Fruit fly (Drosophila melanogaster) whole organism, prepupa: ENCODE measurements around the gene CG16852.

Experiments
- Blimp-1 ChIP-seq: fragments of 200-800 bp; sonication (Bioruptor generic); optimal IDR thresholded peaks from 3 replicates; lab custom pipeline; 2017; ENCODE audit warnings: missing biosample characterization, missing genetic modification characterization, mild to moderate bottlenecking, moderate library complexity, missing genetic modification reagents
- CG10669 ChIP-seq: fragments of 200-800 bp; sonication (Bioruptor generic); optimal IDR thresholded peaks from 3 replicates; lab custom pipeline; 2018; ENCODE audit warnings: missing biosample characterization, mild to moderate bottlenecking, missing genetic modification characterization, moderate library complexity
- CG11294 ChIP-seq: fragments of 200-800 bp; sonication (Bioruptor generic); IDR thresholded peaks from 2 replicates; pipeline ENCODE4 v1.3.6; 2022; ENCODE audit warnings: missing biosample characterization, missing genetic modification characterization
- CG11902 ChIP-seq: fragments of 200-800 bp; sonication (Bioruptor generic); optimal IDR thresholded peaks from 3 replicates; lab custom pipeline; 2016; ENCODE audit warnings: missing biosample characterization, missing genetic modification characterization
- CG15336 ChIP-seq: fragments of 200-800 bp; sonication (Bioruptor generic); IDR thresholded peaks from 2 replicates; pipeline ENCODE4 v1.3.6; 2022; ENCODE audit warnings: missing biosample characterization, missing genetic modification characterization
- CG16779 ChIP-seq: fragments of 200-800 bp; sonication (Bioruptor generic); optimal IDR thresholded peaks from 3 replicates; lab custom pipeline; 2017; ENCODE audit warnings: missing biosample characterization, mild to moderate bottlenecking, missing genetic modification characterization
- CG3032 ChIP-seq: fragments of 200-800 bp; optimal IDR thresholded peaks from 2 replicates; lab custom pipeline; 2019; ENCODE audit warnings: missing biosample characterization, mild to moderate bottlenecking, missing genetic modification characterization, moderate library complexity
- CG32006 ChIP-seq: fragments of 200-800 bp; sonication (Bioruptor generic); optimal IDR thresholded peaks from 3 replicates; lab custom pipeline; 2017; ENCODE audit warnings: missing biosample characterization, mild to moderate bottlenecking, missing genetic modification characterization
- CG34406 ChIP-seq: fragments of 200-800 bp; sonication (Bioruptor generic); optimal IDR thresholded peaks from 3 replicates; lab custom pipeline; 2016; ENCODE audit warnings: missing biosample characterization, missing genetic modification characterization
- CG4318 ChIP-seq: fragments of 200-800 bp; sonication (Bioruptor generic); optimal IDR thresholded peaks from 3 replicates; lab custom pipeline; 2017; ENCODE audit warnings: missing biosample characterization, mild to moderate bottlenecking, missing genetic modification characterization
- CG6163 ChIP-seq: fragments of 200-800 bp; sonication (Bioruptor generic); IDR thresholded peaks from 3 replicates; pipeline ENCODE4 v1.3.6; 2022; ENCODE audit warnings: missing biosample characterization, missing genetic modification characterization
- CG6276 ChIP-seq: fragments of 200-800 bp; sonication (Bioruptor generic); optimal IDR thresholded peaks from 2 replicates; lab custom pipeline; 2017; ENCODE audit warnings: missing biosample characterization, mild to moderate bottlenecking, missing genetic modification characterization
- CG6792 ChIP-seq: fragments of 200-800 bp; sonication (Bioruptor generic); optimal IDR thresholded peaks from 3 replicates; lab custom pipeline; 2016; ENCODE audit warnings: missing biosample characterization, missing genetic modification characterization
- CG6808 ChIP-seq: fragments of 200-800 bp; sonication (Bioruptor generic); optimal IDR thresholded peaks from 3 replicates; lab custom pipeline; 2017; ENCODE audit warnings: missing biosample characterization, missing genetic modification characterization, mild to moderate bottlenecking, moderate library complexity, missing genetic modification reagents
- CG8119 ChIP-seq: fragments of 200-800 bp; sonication (Bioruptor generic); IDR thresholded peaks from 3 replicates; pipeline ENCODE4 v1.3.6; 2022; ENCODE audit warnings: missing biosample characterization, missing genetic modification characterization
- Eip75B ChIP-seq: fragments of 200-800 bp; sonication (Bioruptor generic); optimal IDR thresholded peaks from 3 replicates; lab custom pipeline; 2016; ENCODE audit warnings: missing biosample characterization, missing genetic modification characterization
- Eip78C ChIP-seq: fragments of 200-800 bp; sonication (Bioruptor generic); peaks from one replicate; lab custom pipeline; 2016; ENCODE audit warnings: missing biosample characterization, missing genetic modification characterization
- Eip93F ChIP-seq: fragments of 200-800 bp; sonication (Bioruptor generic); optimal IDR thresholded peaks from 2 replicates; lab custom pipeline; 2016; ENCODE audit warnings: missing biosample characterization, mild to moderate bottlenecking, missing genetic modification characterization
- Ets21C ChIP-seq: fragments of 200-800 bp; sonication (Bioruptor generic); optimal IDR thresholded peaks from 3 replicates; lab custom pipeline; 2016; ENCODE audit warnings: missing biosample characterization, missing genetic modification characterization
- Ets96B ChIP-seq: fragments of 200-800 bp; optimal IDR thresholded peaks from 2 replicates; lab custom pipeline; 2019; ENCODE audit warnings: missing biosample characterization, mild to moderate bottlenecking, missing genetic modification characterization, moderate library complexity
- Gug ChIP-seq: fragments of 200-800 bp; sonication (Bioruptor generic); IDR thresholded peaks from 2 replicates; pipeline ENCODE4 v1.3.6; 2022; ENCODE audit warnings: missing biosample characterization, missing genetic modification characterization
- Hr39 ChIP-seq: fragments of 200-800 bp; sonication (Bioruptor generic); optimal IDR thresholded peaks from 2 replicates; lab custom pipeline; 2016; ENCODE audit warnings: missing biosample characterization, missing genetic modification characterization
- Hr4 ChIP-seq: fragments of 200-800 bp; sonication (Bioruptor generic); optimal IDR thresholded peaks from 3 replicates; lab custom pipeline; 2016; ENCODE audit warnings: missing biosample characterization, missing genetic modification characterization
- Lpt ChIP-seq: fragments of 200-800 bp; sonication (Bioruptor generic); optimal IDR thresholded peaks from 3 replicates; lab custom pipeline; 2016; ENCODE audit warnings: missing biosample characterization, missing genetic modification characterization
- Met ChIP-seq: fragments of 200-800 bp; sonication (Bioruptor generic); optimal IDR thresholded peaks from 3 replicates; lab custom pipeline; 2016; ENCODE audit warnings: missing biosample characterization, missing genetic modification characterization
- Smox ChIP-seq: fragments of 200-800 bp; sonication (Bioruptor generic); optimal IDR thresholded peaks from 3 replicates; lab custom pipeline; 2016; ENCODE audit warnings: missing biosample characterization, missing genetic modification characterization
- Sox102F ChIP-seq: fragments of 200-800 bp; sonication (Bioruptor generic); optimal IDR thresholded peaks from 2 replicates; lab custom pipeline; 2016; ENCODE audit warnings: missing biosample characterization, mild to moderate bottlenecking, missing genetic modification characterization
- Sox15 ChIP-seq: fragments of 200-800 bp; sonication (Bioruptor generic); optimal IDR thresholded peaks from 3 replicates; lab custom pipeline; 2016; ENCODE audit warnings: missing biosample characterization, missing genetic modification characterization
- acj6 ChIP-seq: fragments of 200-800 bp; sonication (Bioruptor generic); optimal IDR thresholded peaks from 3 replicates; lab custom pipeline; 2016; ENCODE audit warnings: missing biosample characterization, missing genetic modification characterization
- cyc ChIP-seq: fragments of 200-800 bp; sonication (Bioruptor generic); optimal IDR thresholded peaks from 3 replicates; lab custom pipeline; 2016; ENCODE audit warnings: missing biosample characterization, missing genetic modification characterization
- dsx ChIP-seq: fragments of 200-800 bp; optimal IDR thresholded peaks from 3 replicates; lab custom pipeline; 2019; ENCODE audit warnings: missing biosample characterization, mild to moderate bottlenecking, missing genetic modification characterization, moderate library complexity; ENCODE audit not compliant: poor library complexity, severe bottlenecking
- esn ChIP-seq: fragments of 200-800 bp; sonication (Bioruptor generic); optimal IDR thresholded peaks from 2 replicates; lab custom pipeline; 2016; ENCODE audit warnings: missing biosample characterization, mild to moderate bottlenecking, missing genetic modification characterization, moderate library complexity
- fd59A ChIP-seq: fragments of 200-800 bp; sonication (Bioruptor generic); optimal IDR thresholded peaks from 2 replicates; lab custom pipeline; 2017; ENCODE audit warnings: missing biosample characterization, mild to moderate bottlenecking, missing genetic modification characterization, missing genetic modification reagents
- fd85E ChIP-seq: fragments of 200-800 bp; sonication (Bioruptor generic); optimal IDR thresholded peaks from 3 replicates; lab custom pipeline; 2016; ENCODE audit warnings: missing biosample characterization, missing genetic modification characterization
- salr ChIP-seq, 2 experiments: fragments of 200-800 bp; sonication (Bioruptor generic); optimal IDR thresholded peaks; 3 replicates each; lab custom pipeline; 2016 to 2018; ENCODE audit warnings: missing biosample characterization in 2 of 2, missing genetic modification characterization in 2 of 2, mild to moderate bottlenecking in 1 of 2
- spab ChIP-seq: fragments of 200-800 bp; sonication (Bioruptor generic); optimal IDR thresholded peaks from 2 replicates; lab custom pipeline; 2017; ENCODE audit warnings: missing biosample characterization, mild to moderate bottlenecking, missing genetic modification characterization, missing genetic modification reagents
- ss ChIP-seq, 2 experiments: fragments of 200-800 bp; sonication (Bioruptor generic); optimal IDR thresholded peaks; 2 replicates in 1 of 2; 3 replicates in 1 of 2; lab custom pipeline; 2017 to 2018; ENCODE audit warnings: mild to moderate bottlenecking in 2 of 2, missing biosample characterization in 2 of 2, missing genetic modification characterization in 2 of 2, moderate library complexity in 1 of 2
- svp ChIP-seq: fragments of 200-800 bp; sonication (Bioruptor generic); peaks from one replicate; lab custom pipeline; 2016; ENCODE audit warnings: missing biosample characterization, missing genetic modification characterization
- vri ChIP-seq: fragments of 200-800 bp; sonication (Bioruptor generic); optimal IDR thresholded peaks from 3 replicates; lab custom pipeline; 2016; ENCODE audit warnings: missing biosample characterization, mild to moderate bottlenecking, missing genetic modification characterization

Gene CG16852

dm6 chr2L:13550488-13551033 is 10.0 kb downstream of the CG16852 start (continued):
- TF ChIP-seq Sox102F (GFP tag; lab: Kevin White, UChicago) = no peak
- no peak for TF ChIP-seq Blimp-1 (GFP tag; lab: Kevin White, UChicago)
- no peak for TF ChIP-seq esn (GFP tag; lab: Kevin White, UChicago)
- TF ChIP-seq Eip93F (GFP tag; lab: Kevin White, UChicago) = no peak
- peak; percentile 67 for TF ChIP-seq CG6276 (GFP tag; lab: Kevin White, UChicago)
- TF ChIP-seq CG4318 (GFP tag; lab: Kevin White, UChicago) = no peak
- no peak for TF ChIP-seq CG11902 (GFP tag; lab: Kevin White, UChicago)
- peak; percentile 4 for TF ChIP-seq CG32006 (GFP tag; lab: Kevin White, UChicago)
- peak; percentile 11 for TF ChIP-seq CG3032 (tag; lab: Kevin White, UChicago)
- no peak for TF ChIP-seq Ets21C (GFP tag; lab: Kevin White, UChicago)
- no peak for TF ChIP-seq Hr4 (GFP tag; lab: Kevin White, UChicago)
- peak; percentile 29 for TF ChIP-seq CG10669 (GFP tag; lab: Kevin White, UChicago)
- TF ChIP-seq Eip78C (GFP tag; lab: Kevin White, UChicago) = no peak
- TF ChIP-seq CG8119 (GFP tag; lab: Robert Waterston, UW) = no peak
- TF ChIP-seq cyc = no peak
- TF ChIP-seq Eip75B = no peak
- TF ChIP-seq Hr39 = no peak
- no peak for TF ChIP-seq Smox
- TF ChIP-seq CG6792 (GFP tag; lab: Kevin White, UChicago) = no peak
- TF ChIP-seq CG34406 (GFP tag; lab: Kevin White, UChicago) = no peak
- no peak for TF ChIP-seq Ets96B
- TF ChIP-seq fd59A (GFP tag; lab: Kevin White, UChicago) = no peak
- TF ChIP-seq acj6 (GFP tag; lab: Kevin White, UChicago) = no peak
- no peak for TF ChIP-seq CG16779 (tag; lab: Kevin White, UChicago)
- TF ChIP-seq salr (GFP tag; optimal IDR thresholded peaks at IDR 0.05; lab: Kevin White, UChicago) = peak in 1 of 2 experiments; percentile 6
- TF ChIP-seq Sox15 (GFP tag; lab: Kevin White, UChicago) = no peak
- TF ChIP-seq Gug (GFP tag; lab: Robert Waterston, UW) = no peak
- peak; percentile 92 for TF ChIP-seq svp (GFP tag; lab: Kevin White, UChicago)
- TF ChIP-seq Met (GFP tag; lab: Kevin White, UChicago) = no peak
- no peak for TF ChIP-seq CG15336
- no peak for TF ChIP-seq fd85E (GFP tag; lab: Kevin White, UChicago)

DNA sequence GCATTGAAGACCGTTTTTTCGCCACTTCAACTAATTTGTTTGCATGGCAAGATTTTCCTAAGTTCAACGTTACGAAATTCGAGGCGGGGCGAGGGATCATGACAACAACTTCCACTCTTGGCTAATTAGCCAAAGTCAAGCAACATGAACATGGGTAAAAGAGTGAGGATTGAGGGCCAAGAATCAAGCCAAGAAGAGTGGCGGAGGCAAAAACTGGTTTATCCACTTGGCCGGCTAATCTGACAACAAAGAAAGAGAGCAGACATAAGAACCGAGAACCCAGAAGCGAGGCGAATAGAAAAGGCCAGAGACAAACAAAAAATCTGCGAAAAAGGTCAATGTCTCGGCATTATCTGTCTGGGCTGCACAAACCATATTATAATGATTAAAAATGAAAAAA is 12.1 kb downstream of the CG16852 start:
- TF ChIP-seq ss (GFP tag; optimal IDR thresholded peaks at IDR 0.05; lab: Kevin White, UChicago) (peak in 1 of 2 experiments; percentile 31), svp (GFP tag; lab: Kevin White, UChicago) (peak; percentile 62), CG4318 (GFP tag; lab: Kevin White, UChicago) (no peak), dsx (GFP tag; lab: Kevin White, UChicago) (peak; percentile 46), spab (no peak), Met (GFP tag; lab: Kevin White, UChicago) (no peak)
- TF ChIP-seq, all 60 proteins: peak for 3

DNA sequence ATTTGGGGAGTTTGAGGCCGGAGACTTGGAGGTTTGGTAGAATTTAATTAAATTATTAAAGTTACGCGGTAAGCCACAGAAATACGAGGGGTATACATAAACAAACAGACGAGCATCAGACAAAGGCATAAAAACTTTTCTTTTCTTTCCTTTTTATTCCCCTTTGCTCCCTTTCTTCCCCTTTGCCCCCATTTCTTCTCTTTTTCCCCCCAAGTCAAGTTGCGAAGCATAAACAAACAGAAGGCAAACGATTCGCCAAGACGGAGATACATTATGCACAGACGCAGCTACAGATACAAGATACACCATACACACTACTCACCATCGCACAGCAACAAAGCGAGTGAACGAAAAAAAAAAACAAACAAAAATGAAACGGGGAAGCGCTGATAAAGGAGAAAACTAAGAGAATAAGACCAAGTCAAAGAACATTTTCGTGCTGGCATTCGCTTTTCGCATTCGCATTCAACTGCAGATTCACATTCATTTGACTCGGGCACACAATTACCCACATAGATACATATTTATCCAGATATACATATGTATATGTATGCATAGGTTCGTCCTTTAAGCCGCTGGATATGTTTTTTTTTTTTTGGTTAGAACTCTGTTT is 14.1 kb downstream of the CG16852 start:
- no peak for TF ChIP-seq vri
- no peak for TF ChIP-seq Hr39
- peak in 1 of 2 experiments; percentile 35 for TF ChIP-seq ss (GFP tag; optimal IDR thresholded peaks at IDR 0.05; lab: Kevin White, UChicago)
- no peak for TF ChIP-seq Ets96B
- peak; percentile 24 for TF ChIP-seq CG6808
- no peak for TF ChIP-seq CG8119 (GFP tag; lab: Robert Waterston, UW)
- no peak for TF ChIP-seq fd85E (GFP tag; lab: Kevin White, UChicago)
- TF ChIP-seq Blimp-1 (GFP tag; lab: Kevin White, UChicago) = no peak
- TF ChIP-seq CG11902 (GFP tag; lab: Kevin White, UChicago) = no peak
- no peak for TF ChIP-seq CG11294 (GFP tag; lab: Robert Waterston, UW)
- no peak for TF ChIP-seq Sox15 (GFP tag; lab: Kevin White, UChicago)
- TF ChIP-seq CG6276 (GFP tag; lab: Kevin White, UChicago) = no peak
- peak; percentile 1 for TF ChIP-seq Eip75B
- TF ChIP-seq dsx (GFP tag; lab: Kevin White, UChicago) = peak; percentile 14
- peak; percentile 47; the same call in 2 of the 3 replicates for TF ChIP-seq CG6163 (GFP tag; lab: Robert Waterston, UW)
- TF ChIP-seq Lpt (GFP tag; lab: Kevin White, UChicago) = peak; percentile 46
- peak; percentile 52 for TF ChIP-seq Eip78C (GFP tag; lab: Kevin White, UChicago)
- TF ChIP-seq Ets21C (GFP tag; lab: Kevin White, UChicago) = no peak
- TF ChIP-seq Sox102F (GFP tag; lab: Kevin White, UChicago) = peak; percentile 3
- TF ChIP-seq, all 60 proteins: peak for 8
